Worm (Caenorhabditis elegans) whole organism, young adult: ENCODE results near the gene W01B6.8.

Experiments
- C06A6.2 ChIP-seq: fragments of 200-800 bp; sonication (Bioruptor generic); conservative IDR thresholded peaks from 2 replicates; pipeline ENCODE4 v1.3.6; 2022; ENCODE audit warnings: missing genetic modification characterization, missing compliant biosample characterization
- D2030.7 ChIP-seq: fragments of 200-800 bp; sonication (Bioruptor generic); IDR thresholded peaks from 2 replicates; pipeline ENCODE4 v1.3.6; 2022; ENCODE audit warnings: missing genetic modification reagents, missing genetic modification characterization, missing compliant biosample characterization
- F33H1.4 ChIP-seq: fragments of 200-800 bp; sonication (Bioruptor generic); IDR thresholded peaks from 2 replicates; pipeline ENCODE4 v1.3.6; 2022; ENCODE audit warnings: missing genetic modification reagents, missing genetic modification characterization, missing compliant biosample characterization
- F39B2.1 ChIP-seq: fragments of 200-800 bp; sonication (Bioruptor generic); IDR thresholded peaks from 2 replicates; pipeline ENCODE4 v1.3.6; 2022; ENCODE audit warnings: missing genetic modification reagents, missing genetic modification characterization, missing compliant biosample characterization
- F55B11.4 ChIP-seq: sonication (generic microtip); optimal IDR thresholded peaks from 2 replicates; lab custom pipeline; 2016; ENCODE audit warnings: missing compliant biosample characterization, missing genetic modification characterization, borderline replicate concordance; ENCODE audit not compliant: insufficient read depth
- F57A8.1 ChIP-seq: fragments of 200-800 bp; sonication (Bioruptor generic); optimal IDR thresholded peaks from 2 replicates; lab custom pipeline; 2018; ENCODE audit warnings: mild to moderate bottlenecking, missing genetic modification characterization, moderate library complexity, missing compliant biosample characterization
- K12H6.12 ChIP-seq: fragments of 200-800 bp; sonication (Bioruptor generic); optimal IDR thresholded peaks from 2 replicates; lab custom pipeline; 2018; ENCODE audit warnings: mild to moderate bottlenecking, missing genetic modification characterization, missing compliant biosample characterization
- T26A5.8 ChIP-seq: sonication (generic microtip); optimal IDR thresholded peaks from 2 replicates; lab custom pipeline; 2016; ENCODE audit warnings: missing genetic modification characterization, missing compliant biosample characterization
- Y53F4B.3 ChIP-seq: fragments of 200-800 bp; sonication (Bioruptor generic); IDR thresholded peaks from 2 replicates; pipeline ENCODE4 v1.3.6; 2022; ENCODE audit warnings: missing genetic modification reagents, missing genetic modification characterization, missing compliant biosample characterization
- Y95B8A.8 ChIP-seq: fragments of 200-800 bp; sonication (Bioruptor generic); IDR thresholded peaks from 2 replicates; pipeline ENCODE4 v1.3.6; 2022; ENCODE audit warnings: missing genetic modification reagents, missing genetic modification characterization, missing compliant biosample characterization
- ZK185.1 ChIP-seq: sonication (generic microtip); optimal IDR thresholded peaks from 2 replicates; lab custom pipeline; 2016; ENCODE audit warnings: mild to moderate bottlenecking, missing genetic modification characterization, missing compliant biosample characterization; ENCODE audit not compliant: poor library complexity, severe bottlenecking
- attf-3 ChIP-seq: fragments of 200-800 bp; sonication (Bioruptor generic); conservative IDR thresholded peaks from 2 replicates; pipeline ENCODE4 v1.3.6; 2022; ENCODE audit warnings: missing genetic modification reagents, missing genetic modification characterization, missing compliant biosample characterization
- cebp-1 ChIP-seq, 2 experiments: fragments of 200-800 bp in 1 of 2; sonication (Bioruptor generic) in 1 of 2; sonication (generic microtip) in 1 of 2; IDR thresholded peaks in 1 of 2; optimal IDR thresholded peaks in 1 of 2; 2 replicates each; pipeline versions ENCODE4 v1.3.6 to Lab custom; 2017 to 2022; ENCODE audit warnings: missing compliant biosample characterization in 2 of 2, missing genetic modification characterization in 2 of 2, mild to moderate bottlenecking in 1 of 2, missing genetic modification reagents in 1 of 2, moderate library complexity in 1 of 2
- ceh-100 ChIP-seq: fragments of 200-800 bp; sonication (Bioruptor generic); IDR thresholded peaks from 2 replicates; pipeline ENCODE4 v1.3.6; 2022; ENCODE audit warnings: missing genetic modification reagents, missing genetic modification characterization, missing compliant biosample characterization
- ceh-27 ChIP-seq: fragments of 200-800 bp; sonication (Bioruptor generic); optimal IDR thresholded peaks from 2 replicates; lab custom pipeline; 2018; ENCODE audit warnings: mild to moderate bottlenecking, missing genetic modification characterization, moderate library complexity, missing compliant biosample characterization
- ceh-91 ChIP-seq: fragments of 200-800 bp; sonication (Bioruptor generic); IDR thresholded peaks from 2 replicates; pipeline ENCODE4 v1.3.6; 2022; ENCODE audit warnings: missing genetic modification reagents, missing genetic modification characterization, missing compliant biosample characterization
- efl-1 ChIP-seq: fragments of 150-350 bp; optimal IDR thresholded peaks from 2 replicates; lab custom pipeline; 2014; ENCODE audit warnings: missing biosample characterization, missing genetic modification reagents, missing genetic modification characterization
- ekl-4 ChIP-seq: fragments of 200-800 bp; sonication (Bioruptor generic); IDR thresholded peaks from 2 replicates; pipeline ENCODE4 v1.3.6; 2022; ENCODE audit warnings: missing genetic modification reagents, missing genetic modification characterization, missing compliant biosample characterization
- lin-26 ChIP-seq: fragments of 200-800 bp; sonication (Bioruptor generic); IDR thresholded peaks from 2 replicates; pipeline ENCODE4 v1.3.6; 2022; ENCODE audit warnings: missing genetic modification reagents, missing genetic modification characterization, missing compliant biosample characterization
- lin-40 ChIP-seq: sonication (generic microtip); optimal IDR thresholded peaks from 2 replicates; lab custom pipeline; 2016; ENCODE audit warnings: missing genetic modification characterization, mild to moderate bottlenecking, missing compliant biosample characterization, missing genotype, missing genetic modification reagents
- lin-54 ChIP-seq: fragments of 200-800 bp; sonication (Bioruptor generic); optimal IDR thresholded peaks from 2 replicates; lab custom pipeline; 2018; ENCODE audit warnings: mild to moderate bottlenecking, missing genetic modification characterization, missing compliant biosample characterization
- lsl-1 ChIP-seq: fragments of 200-800 bp; sonication (Bioruptor generic); optimal IDR thresholded peaks from 2 replicates; lab custom pipeline; 2018; ENCODE audit warnings: mild to moderate bottlenecking, missing genetic modification characterization, moderate library complexity, missing compliant biosample characterization
- madf-8 ChIP-seq: fragments of 200-800 bp; sonication (Bioruptor generic); conservative IDR thresholded peaks from 2 replicates; pipeline ENCODE4 v1.3.6; 2022; ENCODE audit warnings: missing genetic modification reagents, missing genetic modification characterization, missing compliant biosample characterization
- mcd-1 ChIP-seq: fragments of 200-800 bp; sonication (Bioruptor generic); IDR thresholded peaks from 2 replicates; pipeline ENCODE4 v1.3.6; 2022; ENCODE audit warnings: missing genetic modification reagents, missing genetic modification characterization, missing compliant biosample characterization
- mel-28 ChIP-seq: sonication (generic microtip); optimal IDR thresholded peaks from 2 replicates; lab custom pipeline; 2016; ENCODE audit warnings: borderline replicate concordance, mild to moderate bottlenecking, missing genetic modification characterization, missing compliant biosample characterization
- mes-4 ChIP-seq: sonication (generic microtip); optimal IDR thresholded peaks from 2 replicates; lab custom pipeline; 2016; ENCODE audit warnings: missing genotype, missing genetic modification characterization, missing compliant biosample characterization
- nhr-80 ChIP-seq: sonication (generic microtip); optimal IDR thresholded peaks from 2 replicates; lab custom pipeline; 2016; ENCODE audit warnings: missing genetic modification characterization, missing compliant biosample characterization
- pbrm-1 ChIP-seq: fragments of 200-800 bp; sonication (Bioruptor generic); IDR thresholded peaks from 2 replicates; pipeline ENCODE4 v1.3.6; 2022; ENCODE audit warnings: missing genetic modification reagents, missing genetic modification characterization, missing compliant biosample characterization
- rcor-1 ChIP-seq: fragments of 200-800 bp; sonication (Bioruptor generic); IDR thresholded peaks from 2 replicates; pipeline ENCODE4 v1.3.6; 2022; ENCODE audit warnings: missing genetic modification reagents, missing genetic modification characterization, missing compliant biosample characterization
- snpc-4 ChIP-seq, 5 experiments: fragments of 150-350 bp in 1 of 5; sonication (generic microtip) in 4 of 5; optimal IDR thresholded peaks; 2 replicates each; lab custom pipeline; 2014 to 2018; ENCODE audit warnings: missing genetic modification characterization in 5 of 5, missing biosample characterization in 3 of 5, antibody characterized with exemption in 2 of 5, mild to moderate bottlenecking in 2 of 5, missing compliant biosample characterization in 2 of 5, missing genotype in 2 of 5, moderate library complexity in 2 of 5, missing genetic modification reagents in 1 of 5
- sptf-2 ChIP-seq: fragments of 200-800 bp; sonication (Bioruptor generic); optimal IDR thresholded peaks from 2 replicates; lab custom pipeline; 2018; ENCODE audit warnings: mild to moderate bottlenecking, missing genetic modification characterization, missing compliant biosample characterization
- tbp1 ChIP-seq: fragments of 200-800 bp; sonication (Bioruptor generic); optimal IDR thresholded peaks from 2 replicates; lab custom pipeline; 2018; ENCODE audit warnings: mild to moderate bottlenecking, missing genetic modification characterization, missing compliant biosample characterization
- tbx-9 ChIP-seq: sonication (generic microtip); optimal IDR thresholded peaks from 2 replicates; lab custom pipeline; 2016; ENCODE audit warnings: borderline replicate concordance, missing genetic modification characterization, inconsistent platforms, missing compliant biosample characterization
- unc-62 ChIP-seq: fragments of 150-350 bp; optimal IDR thresholded peaks from 2 replicates; lab custom pipeline; 2014; ENCODE audit warnings: missing biosample characterization, missing genetic modification reagents, missing genetic modification characterization
- xnd-1 ChIP-seq: sonication (generic microtip); optimal IDR thresholded peaks from 2 replicates; lab custom pipeline; 2016; ENCODE audit warnings: missing genotype, missing genetic modification reagents, missing genetic modification characterization, missing compliant biosample characterization
- zfh-2 ChIP-seq: fragments of 200-800 bp; sonication (Bioruptor generic); conservative IDR thresholded peaks from 2 replicates; pipeline ENCODE4 v1.3.6; 2022; ENCODE audit warnings: missing genetic modification reagents, missing genetic modification characterization, missing compliant biosample characterization
- ztf-18 ChIP-seq: sonication (generic microtip); optimal IDR thresholded peaks from 2 replicates; lab custom pipeline; 2016; ENCODE audit warnings: missing genotype, mild to moderate bottlenecking, missing genetic modification characterization, missing compliant biosample characterization
- ztf-28 ChIP-seq: fragments of 200-800 bp; sonication (Bioruptor generic); IDR thresholded peaks from 2 replicates; pipeline ENCODE4 v1.3.6; 2022; ENCODE audit warnings: missing genetic modification reagents, missing genetic modification characterization, missing compliant biosample characterization

Gene W01B6.8

DNA sequence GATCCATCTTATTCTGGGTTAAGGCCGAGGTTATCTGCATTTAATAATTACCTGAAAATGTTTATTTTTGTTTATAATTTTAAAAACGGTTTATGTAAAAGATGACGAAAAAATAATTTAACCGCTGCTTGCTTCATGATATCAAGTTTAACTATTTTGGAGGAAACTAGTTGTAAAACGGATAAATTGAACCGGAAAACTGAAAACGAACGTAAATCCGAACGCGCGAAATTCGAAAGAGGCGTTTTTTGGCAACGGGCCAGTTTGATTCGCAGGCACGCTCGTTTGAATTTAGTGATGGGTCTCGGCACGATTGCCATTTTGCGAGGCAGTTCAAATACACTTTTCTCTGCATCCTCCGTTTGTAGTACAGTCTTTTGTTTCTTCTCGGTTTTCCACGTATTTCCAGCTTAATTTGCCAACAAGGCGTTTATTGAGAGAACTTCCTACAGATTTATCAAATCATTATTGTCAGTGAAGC, 44.8 kb upstream of the W01B6.8 start, which contains the start of the genes gtbp-1 and K08F4.3 (continued):
- no peak for TF ChIP-seq mel-28 (tag; lab: Kevin White, UChicago)
- no peak for TF ChIP-seq cebp-1 (GFP tag; IDR thresholded peaks at IDR 0.05; lab: Robert Waterston, UW)
- TF ChIP-seq cebp-1 (tag; optimal IDR thresholded peaks at IDR 0.05; lab: Kevin White, UChicago) = no peak
- TF ChIP-seq F55B11.4 (tag; lab: Kevin White, UChicago) = no peak
- TF ChIP-seq ceh-100 = 0 out of 2 replicates have a peak, but pooled peaks have one; percentile 52
- no peak for TF ChIP-seq T26A5.8 (tag; lab: Kevin White, UChicago)
- peak; percentile 27 for TF ChIP-seq ZK185.1 (tag; lab: Kevin White, UChicago)
- peak; percentile 41; the same call in 1 of the 2 replicates for TF ChIP-seq rcor-1
- no peak for TF ChIP-seq lin-40 (tag; lab: Kevin White, UChicago)
- 0 out of 2 replicates have a peak, but pooled peaks have one; percentile 13 for TF ChIP-seq Y95B8A.8
- peak; percentile 94 for TF ChIP-seq lin-54
- TF ChIP-seq mes-4 (tag; lab: Kevin White, UChicago) = no peak
- peak; percentile 19 for TF ChIP-seq nhr-80
- peak; percentile 47 for TF ChIP-seq attf-3
- no peak for TF ChIP-seq tbp1
- no peak for TF ChIP-seq Y53F4B.3 (GFP tag; lab: Robert Waterston, UW)
- TF ChIP-seq sptf-2 (GFP tag; lab: Kevin White, UChicago) = no peak
- no peak for TF ChIP-seq unc-62
- TF ChIP-seq C06A6.2 (GFP tag; lab: Robert Waterston, UW) = no peak
- TF ChIP-seq ekl-4 = peak; percentile 46; the same call in 1 of the 2 replicates
- no peak for TF ChIP-seq tbx-9 (tag; lab: Kevin White, UChicago)
- TF ChIP-seq ztf-18 = no peak
- peak; percentile 85 for TF ChIP-seq efl-1
- TF ChIP-seq ceh-27 = peak; percentile 34
- peak; percentile 65 for TF ChIP-seq D2030.7 (GFP tag; lab: Robert Waterston, UW)
- TF ChIP-seq mcd-1 (GFP tag; lab: Robert Waterston, UW) = peak; percentile 72
- no peak for TF ChIP-seq F57A8.1
- peak; percentile 56 for TF ChIP-seq madf-8 (GFP tag; lab: Robert Waterston, UW)
- peak; percentile 21 for TF ChIP-seq snpc-4 (GFP tag; optimal IDR thresholded peaks at IDR 0.05; lab: Kevin White, UChicago)
- TF ChIP-seq snpc-4 (tag; optimal IDR thresholded peaks at IDR 0.05; lab: Kevin White, UChicago) = peak in 3 of 4 experiments; percentile 41 to 73 (median 51)
- peak; percentile 50; the same call in 1 of the 2 replicates for TF ChIP-seq pbrm-1 (GFP tag; lab: Robert Waterston, UW)
- peak; percentile 8 for TF ChIP-seq xnd-1 (tag; lab: Kevin White, UChicago)
- TF ChIP-seq ceh-91 = peak; percentile 72
- peak; percentile 23 for TF ChIP-seq K12H6.12 (tag; lab: Kevin White, UChicago)
- TF ChIP-seq F33H1.4 (GFP tag; lab: Robert Waterston, UW) = peak; percentile 91
- peak; percentile 59 for TF ChIP-seq lsl-1 (GFP tag; lab: Kevin White, UChicago)
- no peak for TF ChIP-seq zfh-2 (GFP tag; lab: Robert Waterston, UW)
- no peak for TF ChIP-seq F39B2.1 (GFP tag; lab: Robert Waterston, UW)

DNA sequence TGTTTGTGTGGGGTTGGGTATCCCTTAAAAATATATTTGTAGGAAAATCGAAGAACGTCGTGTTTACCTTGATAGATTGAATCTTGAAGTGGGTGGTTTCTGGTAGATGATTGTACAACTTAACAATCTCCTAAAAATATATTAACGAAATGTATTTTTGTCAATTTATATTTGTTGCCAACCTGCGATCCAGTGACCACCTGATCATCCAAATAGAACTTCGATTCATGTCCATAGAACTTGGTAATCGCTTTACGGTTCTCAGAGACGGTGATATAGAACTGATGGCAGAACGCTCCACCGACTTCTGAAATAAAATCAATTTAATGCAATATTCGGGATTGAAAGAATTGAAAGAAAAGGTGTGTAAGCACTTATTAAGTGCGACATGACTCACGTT, 44.3 kb upstream of the W01B6.8 start:
- TF ChIP-seq ztf-28 (GFP tag; lab: Robert Waterston, UW) = no peak
- no peak for TF ChIP-seq ekl-4
- 0 out of 2 replicates have a peak, but pooled peaks have one; percentile 53 for TF ChIP-seq lin-26 (GFP tag; lab: Robert Waterston, UW)
